Worm (Caenorhabditis elegans) whole organism, late embryonic: ENCODE measurements around the gene tre-2.

Source experiments
- K09A11.1 ChIP-seq: sonication (generic microtip); optimal IDR thresholded peaks from 2 replicates; lab custom pipeline; 2017; ENCODE audit warnings: antibody characterized with exemption, mild to moderate bottlenecking, missing genetic modification characterization, missing compliant biosample characterization; ENCODE audit not compliant: insufficient read depth
- ama-1 ChIP-seq: fragments of 150-350 bp; optimal IDR thresholded peaks from 2 replicates; lab custom pipeline; 2014
- ceh-30 ChIP-seq: fragments of 150-350 bp; optimal IDR thresholded peaks from 2 replicates; lab custom pipeline; 2014; ENCODE audit warnings: missing biosample characterization, missing genetic modification characterization
- elt-2 ChIP-seq: sonication (generic microtip); optimal IDR thresholded peaks from 2 replicates; lab custom pipeline; 2016; ENCODE audit warnings: missing genetic modification reagents, missing genetic modification characterization, missing compliant biosample characterization
- hlh-8 ChIP-seq: sonication (generic microtip); optimal IDR thresholded peaks from 2 replicates; lab custom pipeline; 2016; ENCODE audit warnings: missing genotype, missing genetic modification characterization, missing compliant biosample characterization
- lin-11 ChIP-seq: fragments of 200-800 bp; sonication (Bioruptor generic); optimal IDR thresholded peaks from 2 replicates; lab custom pipeline; 2018; ENCODE audit warnings: mild to moderate bottlenecking, missing genetic modification characterization, missing compliant biosample characterization
- madf-2 ChIP-seq: sonication (generic microtip); optimal IDR thresholded peaks from 2 replicates; lab custom pipeline; 2017; ENCODE audit warnings: missing genetic modification characterization, missing compliant biosample characterization
- nhr-11 ChIP-seq: fragments of 150-350 bp; optimal IDR thresholded peaks from 2 replicates; lab custom pipeline; 2014; ENCODE audit warnings: missing biosample characterization, missing genetic modification characterization
- pag-3 ChIP-seq: sonication (generic microtip); optimal IDR thresholded peaks from 2 replicates; lab custom pipeline; 2016; ENCODE audit warnings: missing compliant biosample characterization, missing genetic modification characterization, borderline replicate concordance
- pha-4 ChIP-seq: fragments of 150-350 bp; optimal IDR thresholded peaks from 2 replicates; lab custom pipeline; 2018; ENCODE audit warnings: missing biosample characterization, missing genetic modification reagents, missing genetic modification characterization
- pqm-1 ChIP-seq: sonication (generic microtip); optimal IDR thresholded peaks from 2 replicates; lab custom pipeline; 2016; ENCODE audit warnings: missing genetic modification characterization, missing compliant biosample characterization
- sdc-2 ChIP-seq: sonication (generic microtip); optimal IDR thresholded peaks from 2 replicates; lab custom pipeline; 2016; ENCODE audit warnings: missing genotype, missing genetic modification characterization, missing compliant biosample characterization
- sox-2 ChIP-seq: fragments of 200-800 bp; sonication (Bioruptor generic); IDR thresholded peaks from 2 replicates; pipeline ENCODE4 v1.3.6; 2022; ENCODE audit warnings: missing genetic modification reagents, missing genetic modification characterization, missing compliant biosample characterization
- tbx-2 ChIP-seq: sonication (generic microtip); optimal IDR thresholded peaks from 2 replicates; lab custom pipeline; 2016; ENCODE audit warnings: missing genetic modification characterization, missing compliant biosample characterization

DNA sequence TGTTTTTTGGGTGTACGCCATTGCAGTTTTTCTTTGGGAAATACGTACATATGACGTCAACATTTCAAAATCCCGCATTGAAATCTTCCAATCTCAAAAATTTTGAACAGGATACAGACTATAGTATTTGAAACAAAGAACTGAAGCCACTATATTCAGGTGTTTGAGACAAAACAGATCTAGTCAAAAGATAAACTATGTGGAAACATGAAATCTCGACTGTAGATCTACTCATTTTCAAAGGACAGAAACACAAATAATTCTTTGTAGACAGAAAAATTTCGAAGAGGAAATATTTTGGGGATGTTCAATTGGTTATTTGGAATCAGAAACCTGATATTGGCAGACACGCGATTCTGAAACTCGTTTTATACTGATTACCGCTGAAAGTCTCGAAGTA lies 42.3 kb upstream of the tre-2 start:
- TF ChIP-seq hlh-8 (tag; lab: Kevin White, UChicago) (no peak), ceh-30 (no peak), lin-11 (tag; lab: Kevin White, UChicago) (no peak), pag-3 (tag; lab: Kevin White, UChicago) (no peak), sox-2 (GFP tag; lab: Robert Waterston, UW) (no peak), nhr-11 (no peak), elt-2 (no peak), pha-4 (tag; lab: Kevin White, UChicago) (no peak), K09A11.1 (tag; lab: Kevin White, UChicago) (no peak), sdc-2 (no peak), tbx-2 (tag; lab: Kevin White, UChicago) (no peak), ama-1 (lab: Kevin White, UChicago) (no peak), pqm-1 (tag; lab: Kevin White, UChicago) (no peak), madf-2 (tag; lab: Kevin White, UChicago) (no peak)
